Worm (Caenorhabditis elegans) whole organism, early embryonic: ENCODE measurements around the gene F17E9.16.

Experiments used
- F13C5.2 ChIP-seq: sonication (generic microtip); optimal IDR thresholded peaks from 2 replicates; lab custom pipeline; 2017; ENCODE audit warnings: mild to moderate bottlenecking, missing genetic modification characterization, inconsistent platforms, missing compliant biosample characterization
- ama-1 ChIP-seq: fragments of 150-350 bp; optimal IDR thresholded peaks from 2 replicates; lab custom pipeline; 2014
- flt-1 ChIP-seq: fragments of 200-800 bp; sonication (Bioruptor generic); IDR thresholded peaks from 2 replicates; pipeline ENCODE4 v1.3.6; 2022; ENCODE audit warnings: missing genetic modification characterization, missing compliant biosample characterization
- hnd-1 ChIP-seq: sonication (generic microtip); optimal IDR thresholded peaks from 2 replicates; lab custom pipeline; 2016; ENCODE audit warnings: missing genetic modification characterization, missing compliant biosample characterization
- tbx-37 ChIP-seq: fragments of 200-800 bp; sonication (Bioruptor generic); conservative IDR thresholded peaks from 2 replicates; pipeline ENCODE4 v1.3.6; 2022; ENCODE audit warnings: missing genetic modification reagents, missing genetic modification characterization, missing compliant biosample characterization

DNA sequence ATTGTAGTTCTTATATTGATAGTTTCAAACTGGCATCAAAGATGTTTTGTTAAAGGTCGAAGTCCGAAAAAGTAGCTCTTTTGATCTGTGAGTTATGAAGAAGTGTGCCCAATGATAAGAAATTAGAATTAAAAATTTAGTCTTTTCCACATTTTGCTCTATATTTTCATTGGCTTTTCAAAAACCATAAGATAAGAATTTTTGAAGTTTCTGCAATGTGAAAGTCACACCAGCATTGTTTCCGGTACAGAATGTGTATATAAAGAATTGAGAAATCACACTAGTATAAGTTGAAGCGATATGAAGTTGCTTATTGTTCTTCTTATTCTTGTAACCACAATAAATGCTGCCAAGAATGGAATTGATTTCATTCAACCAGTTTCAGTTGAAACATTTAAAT, 19.6 kb upstream of the F17E9.16 start, which contains the start of gene lys-10:
- TF ChIP-seq ama-1 (lab: Kevin White, UChicago) (no peak), hnd-1 (tag; lab: Kevin White, UChicago) (no peak), flt-1 (no peak), tbx-37 (no peak), F13C5.2 (tag; lab: Kevin White, UChicago) (no peak)
